Worm (Caenorhabditis elegans) whole organism, L1 larva: Measurements from ENCODE around the gene lgc-54.

Experiments used
- ces-1 ChIP-seq: fragments of 150-350 bp; optimal IDR thresholded peaks from 2 replicates; lab custom pipeline; 2014; ENCODE audit warnings: missing biosample characterization, missing genetic modification reagents, missing genetic modification characterization
- nhr-11 ChIP-seq: fragments of 150-350 bp; optimal IDR thresholded peaks from 2 replicates; lab custom pipeline; 2014; ENCODE audit warnings: missing biosample characterization, missing genetic modification characterization
- nhr-77 ChIP-seq: fragments of 150-350 bp; optimal IDR thresholded peaks from 2 replicates; lab custom pipeline; 2014; ENCODE audit warnings: missing biosample characterization, missing genetic modification characterization

DNA sequence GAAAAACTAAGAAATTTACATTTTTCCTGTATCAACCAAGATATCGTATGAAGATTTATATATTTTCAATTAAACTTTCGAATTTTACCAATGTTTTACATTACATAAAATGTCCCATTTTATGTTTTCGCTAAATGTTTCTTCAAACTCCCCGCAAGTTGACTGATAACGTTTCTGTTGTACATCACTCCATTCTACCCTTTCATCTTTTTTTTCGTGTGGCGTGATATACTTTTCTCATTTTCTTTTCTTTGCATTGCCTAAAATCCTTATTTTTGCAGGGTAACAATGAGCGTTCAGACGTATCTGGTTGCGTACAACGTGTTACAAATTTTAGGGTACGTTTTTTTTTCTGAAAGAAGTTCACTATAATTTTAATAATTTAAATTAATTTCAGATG is 7.4 kb downstream of the lgc-54 start, which contains the start of gene hpo-8:
- TF ChIP-seq ces-1 (no peak), nhr-77 (tag; lab: Kevin White, UChicago) (no peak), nhr-11 (no peak)
